Fruit fly (Drosophila melanogaster) whole organism, pupa: ENCODE results near the gene CG31681.

Experiments used
- CG13204 ChIP-seq: fragments of 200-800 bp; sonication (Bioruptor generic); optimal IDR thresholded peaks from 2 replicates; lab custom pipeline; 2018; ENCODE audit warnings: missing biosample characterization, mild to moderate bottlenecking, missing genetic modification characterization, moderate library complexity
- CG14655 ChIP-seq: fragments of 200-800 bp; sonication (Bioruptor generic); optimal IDR thresholded peaks from 3 replicates; lab custom pipeline; 2017; ENCODE audit warnings: mild to moderate bottlenecking, missing biosample characterization, missing genetic modification reagents, missing genetic modification characterization
- CG17806 ChIP-seq: fragments of 200-800 bp; sonication (Bioruptor generic); optimal IDR thresholded peaks from 2 replicates; lab custom pipeline; 2018; ENCODE audit warnings: missing biosample characterization, mild to moderate bottlenecking, missing genetic modification characterization, moderate library complexity
- CG32121 ChIP-seq: fragments of 200-800 bp; sonication (Bioruptor generic); IDR thresholded peaks from 2 replicates; pipeline ENCODE4 v1.3.6; 2022; ENCODE audit warnings: missing biosample characterization, missing genetic modification characterization
- CG34367 ChIP-seq: fragments of 200-800 bp; sonication (Bioruptor generic); optimal IDR thresholded peaks from 2 replicates; lab custom pipeline; 2018; ENCODE audit warnings: missing biosample characterization, mild to moderate bottlenecking, missing genetic modification characterization
- CG4496 ChIP-seq: fragments of 200-800 bp; sonication (Bioruptor generic); IDR thresholded peaks from 3 replicates; pipeline ENCODE4 v1.3.6; 2022; ENCODE audit warnings: missing biosample characterization, missing genetic modification characterization
- CG8301 ChIP-seq: fragments of 200-800 bp; sonication (Bioruptor generic); optimal IDR thresholded peaks from 2 replicates; lab custom pipeline; 2018; ENCODE audit warnings: missing biosample characterization, mild to moderate bottlenecking, missing genetic modification characterization
- CG9948 ChIP-seq: fragments of 200-800 bp; sonication (Bioruptor generic); optimal IDR thresholded peaks from 2 replicates; lab custom pipeline; 2018; ENCODE audit warnings: missing biosample characterization, mild to moderate bottlenecking, missing genetic modification characterization, moderate library complexity
- EcR ChIP-seq: fragments of 200-800 bp; sonication (Bioruptor generic); optimal IDR thresholded peaks from 3 replicates; lab custom pipeline; 2019; ENCODE audit warnings: missing biosample characterization, missing genetic modification characterization, mild to moderate bottlenecking, moderate library complexity, missing genetic modification reagents
- Ets98B ChIP-seq: fragments of 200-800 bp; sonication (Bioruptor generic); IDR thresholded peaks from 2 replicates; pipeline ENCODE4 v1.3.6; 2022; ENCODE audit warnings: missing biosample characterization, missing genetic modification characterization
- Pif1A ChIP-seq: fragments of 200-800 bp; sonication (Bioruptor generic); optimal IDR thresholded peaks from 3 replicates; lab custom pipeline; 2016; ENCODE audit warnings: missing biosample characterization, missing genetic modification characterization
- Snoo ChIP-seq: fragments of 200-800 bp; sonication (Bioruptor generic); optimal IDR thresholded peaks from 3 replicates; lab custom pipeline; 2017; ENCODE audit warnings: missing biosample characterization, mild to moderate bottlenecking, missing genetic modification characterization, inconsistent platforms
- fd96Ca ChIP-seq: fragments of 200-800 bp; sonication (Bioruptor generic); IDR thresholded peaks from 3 replicates; pipeline ENCODE4 v1.3.6; 2022; ENCODE audit warnings: missing biosample characterization, missing genetic modification characterization
- rn ChIP-seq: fragments of 200-800 bp; sonication (Bioruptor generic); IDR thresholded peaks from 2 replicates; pipeline ENCODE4 v1.3.6; 2022; ENCODE audit warnings: missing biosample characterization, missing genetic modification characterization

DNA sequence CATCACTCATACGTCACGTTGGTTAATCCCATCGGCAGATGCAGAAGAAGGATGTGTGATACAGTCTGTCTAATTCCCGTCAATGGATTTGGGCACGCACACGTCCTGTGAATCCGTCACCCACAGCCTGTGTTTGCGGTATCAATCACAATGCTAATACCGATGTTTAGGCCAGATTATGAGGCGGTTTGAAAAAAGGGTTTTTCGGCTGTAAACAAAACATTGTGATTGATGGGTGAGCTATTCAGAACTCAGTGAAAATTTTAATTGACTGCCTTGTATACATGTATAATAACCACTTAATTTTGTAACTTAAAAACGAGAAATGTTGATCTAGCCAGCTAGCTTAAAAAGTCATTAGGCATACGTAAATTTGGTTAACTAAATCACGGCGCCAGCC, 23.5 kb downstream of the CG31681 start, which contains the start of gene CG4270:
- TF ChIP-seq CG4496 (no peak), EcR (no peak), CG8301 (tag; lab: Kevin White, UChicago) (no peak), CG9948 (tag; lab: Kevin White, UChicago) (no peak), CG14655 (no peak), fd96Ca (no peak), Ets98B (no peak), Pif1A (GFP tag; lab: Kevin White, UChicago) (no peak), CG13204 (GFP tag; lab: Kevin White, UChicago) (no peak), CG32121 (GFP tag; lab: Robert Waterston, UW) (no peak), rn (GFP tag; lab: Robert Waterston, UW) (no peak), CG34367 (tag; lab: Kevin White, UChicago) (no peak), Snoo (tag; lab: Kevin White, UChicago) (no peak), CG17806 (tag; lab: Kevin White, UChicago) (no peak)
